Fruit fly (Drosophila melanogaster) whole organism, embryonic: ENCODE measurements around the gene Usp5.

ENCODE experiments used
- ATbp ChIP-seq: fragments of 200-800 bp; sonication (Bioruptor generic); optimal IDR thresholded peaks from 2 replicates; lab custom pipeline; 2017; ENCODE audit warnings: missing biosample characterization, mild to moderate bottlenecking, missing genetic modification characterization, missing genetic modification reagents
- B-H2 ChIP-seq: fragments of 200-800 bp; sonication (Bioruptor generic); optimal IDR thresholded peaks from 2 replicates; lab custom pipeline; 2018; ENCODE audit warnings: missing biosample characterization, mild to moderate bottlenecking, missing genetic modification characterization
- Bdp1 ChIP-seq: fragments of 200-800 bp; sonication (Bioruptor generic); optimal IDR thresholded peaks from 3 replicates; lab custom pipeline; 2016; ENCODE audit warnings: missing biosample characterization, missing genetic modification characterization
- CG10366 ChIP-seq: fragments of 200-800 bp; sonication (Bioruptor generic); IDR thresholded peaks from 2 replicates; pipeline ENCODE4 v1.3.6; 2022; ENCODE audit warnings: missing biosample characterization, missing genetic modification characterization
- CG11247 ChIP-seq: fragments of 200-800 bp; sonication (Bioruptor generic); IDR thresholded peaks from 2 replicates; pipeline ENCODE4 v1.3.6; 2022; ENCODE audit warnings: missing biosample characterization, missing genetic modification characterization
- CG12391 ChIP-seq: fragments of 200-800 bp; sonication (Bioruptor generic); optimal IDR thresholded peaks from 3 replicates; lab custom pipeline; 2018; ENCODE audit warnings: missing biosample characterization, mild to moderate bottlenecking, missing genetic modification characterization, moderate library complexity
- CG12659 ChIP-seq: fragments of 200-800 bp; sonication (Bioruptor generic); optimal IDR thresholded peaks from 3 replicates; lab custom pipeline; 2017; ENCODE audit warnings: mild to moderate bottlenecking, missing biosample characterization, missing genetic modification reagents, missing genetic modification characterization
- CG13624 ChIP-seq: fragments of 200-800 bp; sonication (Bioruptor generic); optimal IDR thresholded peaks from 2 replicates; lab custom pipeline; 2016; ENCODE audit warnings: missing biosample characterization, missing genetic modification characterization
- CG14050 ChIP-seq: fragments of 200-800 bp; sonication (Bioruptor generic); IDR thresholded peaks from 3 replicates; pipeline ENCODE4 v1.3.6; 2022; ENCODE audit warnings: missing biosample characterization, missing genetic modification characterization
- CG14860 ChIP-seq: fragments of 200-800 bp; sonication (Bioruptor generic); IDR thresholded peaks from 3 replicates; pipeline ENCODE4 v1.3.6; 2022; ENCODE audit warnings: missing biosample characterization, missing genetic modification characterization; ENCODE audit not compliant: partially characterized antibody
- CG14965 ChIP-seq: fragments of 200-800 bp; sonication (Bioruptor generic); optimal IDR thresholded peaks from 2 replicates; lab custom pipeline; 2016; ENCODE audit warnings: missing biosample characterization, missing genetic modification characterization, borderline replicate concordance
- CG15011 ChIP-seq: fragments of 200-800 bp; sonication (Bioruptor generic); optimal IDR thresholded peaks from 3 replicates; lab custom pipeline; 2018; ENCODE audit warnings: missing biosample characterization, mild to moderate bottlenecking, missing genetic modification characterization
- CG1603 ChIP-seq: fragments of 200-800 bp; sonication (Bioruptor generic); optimal IDR thresholded peaks from 2 replicates; lab custom pipeline; 2019; ENCODE audit warnings: missing biosample characterization, mild to moderate bottlenecking, missing genetic modification characterization, moderate library complexity
- CG17802 ChIP-seq: fragments of 200-800 bp; sonication (Bioruptor generic); optimal IDR thresholded peaks from 2 replicates; lab custom pipeline; 2018; ENCODE audit warnings: missing biosample characterization, mild to moderate bottlenecking, missing genetic modification characterization, moderate library complexity
- CG3281 ChIP-seq: fragments of 200-800 bp; sonication (Bioruptor generic); optimal IDR thresholded peaks from 3 replicates; lab custom pipeline; 2017; ENCODE audit warnings: missing biosample characterization, mild to moderate bottlenecking, missing genetic modification characterization
- CG5180 ChIP-seq: fragments of 200-800 bp; sonication (Bioruptor generic); optimal IDR thresholded peaks from 3 replicates; lab custom pipeline; 2017; ENCODE audit warnings: missing biosample characterization, missing genetic modification characterization, mild to moderate bottlenecking, moderate library complexity, missing genetic modification reagents
- CG6654 ChIP-seq: fragments of 200-800 bp; sonication (Bioruptor generic); optimal IDR thresholded peaks from 2 replicates; lab custom pipeline; 2017; ENCODE audit warnings: missing biosample characterization, mild to moderate bottlenecking, missing genetic modification characterization
- CG7556 ChIP-seq: fragments of 200-800 bp; sonication (Bioruptor generic); optimal IDR thresholded peaks from 2 replicates; lab custom pipeline; 2017; ENCODE audit warnings: missing biosample characterization, mild to moderate bottlenecking, missing genetic modification characterization
- CG8944 ChIP-seq: fragments of 200-800 bp; sonication (Bioruptor generic); optimal IDR thresholded peaks from 3 replicates; lab custom pipeline; 2016; ENCODE audit warnings: missing biosample characterization, missing genetic modification characterization
- CG9437 ChIP-seq: fragments of 200-800 bp; sonication (Bioruptor generic); optimal IDR thresholded peaks from 2 replicates; lab custom pipeline; 2018; ENCODE audit warnings: missing biosample characterization, mild to moderate bottlenecking, missing genetic modification characterization
- CTCF ChIP-seq: fragments of 200-800 bp; sonication (Bioruptor generic); optimal IDR thresholded peaks from 2 replicates; lab custom pipeline; 2017; ENCODE audit warnings: missing biosample characterization, mild to moderate bottlenecking, missing genetic modification characterization, moderate library complexity
- CrebB ChIP-seq: fragments of 200-800 bp; sonication (Bioruptor generic); optimal IDR thresholded peaks from 3 replicates; lab custom pipeline; 2018; ENCODE audit warnings: missing biosample characterization, mild to moderate bottlenecking, missing genetic modification characterization
- E2f2 ChIP-seq: fragments of 200-800 bp; sonication (Bioruptor generic); IDR thresholded peaks from 2 replicates; pipeline ENCODE4 v1.3.6; 2022; ENCODE audit warnings: missing biosample characterization, missing genetic modification characterization
- Fer2 ChIP-seq: fragments of 200-800 bp; sonication (Bioruptor generic); optimal IDR thresholded peaks from 2 replicates; lab custom pipeline; 2018; ENCODE audit warnings: missing biosample characterization, mild to moderate bottlenecking, missing genetic modification characterization, moderate library complexity
- Gsc ChIP-seq: fragments of 200-800 bp; sonication (Bioruptor generic); IDR thresholded peaks from 2 replicates; pipeline ENCODE4 v1.3.6; 2022; ENCODE audit warnings: missing biosample characterization, missing genetic modification characterization
- HHEX ChIP-seq: fragments of 200-800 bp; sonication (Bioruptor generic); optimal IDR thresholded peaks from 3 replicates; lab custom pipeline; 2017; ENCODE audit warnings: missing biosample characterization, mild to moderate bottlenecking, missing genetic modification characterization, missing genetic modification reagents
- Hr3 ChIP-seq: fragments of 200-800 bp; sonication (Bioruptor generic); optimal IDR thresholded peaks from 3 replicates; lab custom pipeline; 2016; ENCODE audit warnings: missing biosample characterization, missing genetic modification characterization
- Hr78 ChIP-seq, 2 experiments: fragments of 200-800 bp in 1 of 2; fragments of >200 bp in 1 of 2; sonication (Bioruptor generic) in 1 of 2; optimal IDR thresholded peaks; 2 replicates each; lab custom pipeline; 2017 to 2019; ENCODE audit warnings: missing biosample characterization in 2 of 2, missing genetic modification characterization in 2 of 2, mild to moderate bottlenecking in 1 of 2, moderate library complexity in 1 of 2
- Nf-YA ChIP-seq: fragments of 200-800 bp; sonication (Bioruptor generic); IDR thresholded peaks from 2 replicates; pipeline ENCODE4 v1.3.6; 2022; ENCODE audit warnings: missing biosample characterization, missing genetic modification characterization
- NfI ChIP-seq: fragments of 200-800 bp; sonication (Bioruptor generic); optimal IDR thresholded peaks from 3 replicates; lab custom pipeline; 2018; ENCODE audit warnings: missing biosample characterization, mild to moderate bottlenecking, missing genetic modification characterization, moderate library complexity
- Poxn ChIP-seq: fragments of 200-800 bp; sonication (Bioruptor generic); IDR thresholded peaks from 2 replicates; pipeline ENCODE4 v1.3.6; 2022; ENCODE audit warnings: missing biosample characterization, missing genetic modification characterization
- bcd ChIP-seq: fragments of 200-800 bp; sonication (Bioruptor generic); optimal IDR thresholded peaks from 2 replicates; lab custom pipeline; 2017; ENCODE audit warnings: missing biosample characterization, mild to moderate bottlenecking, missing genetic modification characterization
- bigmax ChIP-seq: fragments of 200-800 bp; sonication (Bioruptor generic); optimal IDR thresholded peaks from 2 replicates; lab custom pipeline; 2018; ENCODE audit warnings: missing biosample characterization, mild to moderate bottlenecking, missing genetic modification characterization
- da ChIP-seq: fragments of 200-800 bp; sonication (Bioruptor generic); optimal IDR thresholded peaks from 2 replicates; lab custom pipeline; 2016; ENCODE audit warnings: missing biosample characterization, missing genetic modification characterization
- dan ChIP-seq: fragments of 200-800 bp; sonication (Bioruptor generic); IDR thresholded peaks from 2 replicates; pipeline ENCODE4 v1.3.6; 2022; ENCODE audit warnings: missing biosample characterization, missing genetic modification characterization
- dmrt99B ChIP-seq: fragments of 200-800 bp; sonication (Bioruptor generic); optimal IDR thresholded peaks from 2 replicates; lab custom pipeline; 2018; ENCODE audit warnings: missing biosample characterization, mild to moderate bottlenecking, missing genetic modification characterization, moderate library complexity
- dpn ChIP-seq, 2 experiments: fragments of 200-800 bp; sonication (Bioruptor generic); optimal IDR thresholded peaks; 3 replicates each; lab custom pipeline; 2016; ENCODE audit warnings: missing biosample characterization in 2 of 2, missing genetic modification characterization in 2 of 2
- gsb-n ChIP-seq: fragments of 200-800 bp; sonication (Bioruptor generic); optimal IDR thresholded peaks from 3 replicates; lab custom pipeline; 2018; ENCODE audit warnings: missing biosample characterization, mild to moderate bottlenecking, missing genetic modification characterization
- hb ChIP-seq: fragments of 200-800 bp; sonication (Bioruptor generic); IDR thresholded peaks from 3 replicates; pipeline ENCODE4 v1.3.6; 2022; ENCODE audit warnings: missing biosample characterization, missing genetic modification characterization; ENCODE audit not compliant: partially characterized antibody
- lbe ChIP-seq: fragments of 200-800 bp; sonication (Bioruptor generic); optimal IDR thresholded peaks from 2 replicates; lab custom pipeline; 2016; ENCODE audit warnings: missing biosample characterization, mild to moderate bottlenecking, missing genetic modification characterization
- run ChIP-seq: fragments of 200-800 bp; sonication (Bioruptor generic); optimal IDR thresholded peaks from 3 replicates; lab custom pipeline; 2018; ENCODE audit warnings: missing biosample characterization, mild to moderate bottlenecking, missing genetic modification characterization
- slbo ChIP-seq: fragments of 200-800 bp; sonication (Bioruptor generic); IDR thresholded peaks from 2 replicates; pipeline ENCODE4 v1.3.6; 2022; ENCODE audit warnings: missing biosample characterization, missing genetic modification characterization
- sqz ChIP-seq: fragments of 200-800 bp; sonication (Bioruptor generic); optimal IDR thresholded peaks from 3 replicates; lab custom pipeline; 2018; ENCODE audit warnings: missing biosample characterization, mild to moderate bottlenecking, missing genetic modification characterization
- trem ChIP-seq: fragments of 200-800 bp; optimal IDR thresholded peaks from 3 replicates; lab custom pipeline; 2019; ENCODE audit warnings: missing biosample characterization, mild to moderate bottlenecking, missing genetic modification characterization, moderate library complexity
- ttk ChIP-seq: fragments of 200-800 bp; sonication (Bioruptor generic); IDR thresholded peaks from 2 replicates; pipeline ENCODE4 v2.1.2; 2022; ENCODE audit warnings: missing biosample characterization, missing genetic modification characterization
- tup ChIP-seq: fragments of 200-800 bp; sonication (Bioruptor generic); optimal IDR thresholded peaks from 2 replicates; lab custom pipeline; 2016; ENCODE audit warnings: missing biosample characterization, mild to moderate bottlenecking, missing genetic modification characterization, moderate library complexity
- tx ChIP-seq: fragments of 200-800 bp; sonication (Bioruptor generic); optimal IDR thresholded peaks from 2 replicates; lab custom pipeline; 2016; ENCODE audit warnings: missing biosample characterization, missing genetic modification characterization
- z ChIP-seq: fragments of 200-800 bp; sonication (Bioruptor generic); IDR thresholded peaks from 3 replicates; pipeline ENCODE4 v1.3.6; 2022; ENCODE audit warnings: missing biosample characterization, missing genetic modification characterization

The Usp5 gene

DNA sequence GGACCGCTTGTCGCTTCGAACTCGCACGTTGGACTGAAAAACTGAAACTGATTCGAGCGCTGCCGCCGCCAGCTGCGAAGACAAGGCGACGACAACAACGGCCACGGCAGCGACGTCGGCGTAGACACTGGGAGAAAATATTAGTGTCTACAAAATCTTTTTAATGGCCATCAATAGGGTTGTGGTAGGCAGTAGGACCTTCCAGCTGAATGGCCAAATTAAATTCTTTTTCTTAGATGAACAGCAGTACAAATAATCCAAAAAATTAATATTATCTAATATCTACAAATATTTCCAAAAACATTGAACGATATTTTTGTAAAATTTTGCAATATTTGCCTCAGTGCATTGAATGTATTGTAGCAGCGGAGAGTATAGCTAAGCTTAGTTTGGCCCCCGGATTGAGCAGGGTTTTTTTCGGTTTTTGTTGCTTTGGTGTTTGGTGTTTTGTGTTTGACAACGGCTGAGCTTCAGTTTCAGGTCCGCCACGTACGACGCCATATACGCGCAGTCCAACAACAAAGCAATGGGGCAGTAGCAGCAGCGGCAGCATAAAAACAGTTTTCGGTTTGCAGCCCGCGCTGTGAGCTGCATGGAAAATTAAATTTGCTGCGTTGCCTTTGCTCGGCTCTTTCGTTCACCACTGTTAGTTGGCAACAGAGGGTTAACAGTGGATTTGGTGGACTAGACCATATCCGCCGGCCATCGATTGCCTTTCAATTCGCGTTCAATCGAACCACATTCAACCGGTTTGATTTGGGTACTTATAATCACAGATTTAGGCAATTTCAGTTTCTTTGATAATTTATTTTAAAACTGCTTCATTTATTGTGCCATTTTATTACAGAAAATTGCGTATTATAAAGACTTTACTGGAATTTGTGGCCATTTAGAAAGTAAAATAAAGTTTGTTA is 41.0 kb downstream of the Usp5 start, which contains the start of gene Cht7 (continued):
- TF ChIP-seq sqz = peak; percentile 76
- TF ChIP-seq dpn (GFP tag; optimal IDR thresholded peaks at IDR 0.05; lab: Kevin White, UChicago) = peak; percentile 70 to 86
- TF ChIP-seq da (GFP tag; lab: Kevin White, UChicago) = no peak
- peak; percentile 53 for TF ChIP-seq B-H2
- TF ChIP-seq CG13624 = peak; percentile 74
- peak; percentile 80 for TF ChIP-seq CG5180 (GFP tag; lab: Kevin White, UChicago)
- peak; percentile 56 for TF ChIP-seq CG11247
- peak; percentile 18 for TF ChIP-seq CTCF
- peak; percentile 82 for TF ChIP-seq CG9437 (GFP tag; lab: Kevin White, UChicago)
- peak; percentile 58 for TF ChIP-seq CG8944 (GFP tag; lab: Kevin White, UChicago)
- TF ChIP-seq run (tag; lab: Kevin White, UChicago) = peak; percentile 83
- TF ChIP-seq lbe = peak; percentile 57
- no peak for TF ChIP-seq CG14860 (GFP tag; lab: Robert Waterston, UW)
- no peak for TF ChIP-seq CG14965 (GFP tag; lab: Kevin White, UChicago)
- TF ChIP-seq HHEX (GFP tag; lab: Kevin White, UChicago) = peak; percentile 72
- TF ChIP-seq Gsc (GFP tag; lab: Robert Waterston, UW) = peak; percentile 66
- peak; percentile 78 for TF ChIP-seq Nf-YA (GFP tag; lab: Robert Waterston, UW)
- TF ChIP-seq CG15011 (GFP tag; lab: Kevin White, UChicago) = peak; percentile 11
- no peak for TF ChIP-seq hb
- TF ChIP-seq dan (GFP tag; lab: Robert Waterston, UW) = no peak
- peak; percentile 80 for TF ChIP-seq Hr3 (GFP tag; lab: Kevin White, UChicago)
- peak in 1 of 2 experiments; percentile 46 for TF ChIP-seq Hr78 (GFP tag; optimal IDR thresholded peaks at IDR 0.05; lab: Kevin White, UChicago)
- peak; percentile 54 for TF ChIP-seq tx (GFP tag; lab: Kevin White, UChicago)
- TF ChIP-seq CG3281 = peak; percentile 83
- peak; percentile 73 for TF ChIP-seq bcd (GFP tag; lab: Kevin White, UChicago)
- TF ChIP-seq z = peak; percentile 50; the same call in 1 of the 3 replicates
- peak; percentile 56 for TF ChIP-seq CrebB
- TF ChIP-seq NfI (GFP tag; lab: Kevin White, UChicago) = peak; percentile 91
- no peak for TF ChIP-seq bigmax (GFP tag; lab: Kevin White, UChicago)
- peak; percentile 60 for TF ChIP-seq tup (GFP tag; lab: Kevin White, UChicago)
- peak; percentile 92 for TF ChIP-seq CG12659
- TF ChIP-seq CG7556 (GFP tag; lab: Kevin White, UChicago) = peak; percentile 90
- TF ChIP-seq ATbp (GFP tag; lab: Kevin White, UChicago) = peak; percentile 91
- peak; percentile 50 for TF ChIP-seq CG6654 (GFP tag; lab: Kevin White, UChicago)
- TF ChIP-seq CG17802 (tag; lab: Kevin White, UChicago) = peak; percentile 22
- TF ChIP-seq E2f2 (GFP tag; lab: Robert Waterston, UW) = peak; percentile 64
- TF ChIP-seq ttk = peak; percentile 85
- TF ChIP-seq CG14050 (GFP tag; lab: Robert Waterston, UW) = peak; percentile 82
- TF ChIP-seq CG12391 (tag; lab: Kevin White, UChicago) = peak; percentile 90
- no peak for TF ChIP-seq Poxn (GFP tag; lab: Robert Waterston, UW)
- TF ChIP-seq Fer2 = peak; percentile 46
- peak; percentile 88 for TF ChIP-seq gsb-n (tag; lab: Kevin White, UChicago)
- peak; percentile 85 for TF ChIP-seq CG10366
- peak; percentile 91 for TF ChIP-seq dmrt99B (tag; lab: Kevin White, UChicago)
- TF ChIP-seq CG1603 (tag; lab: Kevin White, UChicago) = peak; percentile 72
- TF ChIP-seq slbo = peak; percentile 87
- TF ChIP-seq trem (tag; lab: Kevin White, UChicago) = peak; percentile 50
- TF ChIP-seq Bdp1 (GFP tag; lab: Kevin White, UChicago) = peak; percentile 70
